Fruit fly (Drosophila melanogaster) whole organism, wandering third instar larva: ENCODE measurements around the gene CG33723.

Source experiments
- Abd-B ChIP-seq: fragments of >200 bp; optimal IDR thresholded peaks from 2 replicates; lab custom pipeline; 2017; ENCODE audit warnings: missing biosample characterization, missing genetic modification characterization
- CG32264 ChIP-seq: fragments of 200-800 bp; sonication (Bioruptor generic); optimal IDR thresholded peaks from 2 replicates; lab custom pipeline; 2016; ENCODE audit warnings: missing biosample characterization, missing genetic modification characterization
- CG9705 ChIP-seq: fragments of 200-800 bp; sonication (Bioruptor generic); optimal IDR thresholded peaks from 2 replicates; lab custom pipeline; 2018; ENCODE audit warnings: missing biosample characterization, mild to moderate bottlenecking, missing genetic modification characterization
- CrebA ChIP-seq: fragments of 200-800 bp; sonication (Bioruptor generic); optimal IDR thresholded peaks from 2 replicates; lab custom pipeline; 2016; ENCODE audit warnings: missing biosample characterization, mild to moderate bottlenecking, missing genetic modification characterization, borderline replicate concordance
- Dfd ChIP-seq: fragments of >200 bp; optimal IDR thresholded peaks from 2 replicates; lab custom pipeline; 2017; ENCODE audit warnings: missing biosample characterization, missing genetic modification characterization
- Dif ChIP-seq: fragments of 200-275, 200-300 bp; sonication (Bioruptor generic); optimal IDR thresholded peaks from 2 replicates; lab custom pipeline; 2018; ENCODE audit warnings: missing biosample characterization, missing genetic modification characterization; ENCODE audit not compliant: partially characterized antibody
- GATAd ChIP-seq: sonication (Bioruptor generic); optimal IDR thresholded peaks from 2 replicates; lab custom pipeline; 2016; ENCODE audit warnings: missing biosample characterization, missing genetic modification characterization
- HLH106 ChIP-seq: fragments of 200-800 bp; optimal IDR thresholded peaks from 3 replicates; lab custom pipeline; 2019; ENCODE audit warnings: missing biosample characterization, mild to moderate bottlenecking, missing genetic modification characterization, moderate library complexity
- Hnf4 ChIP-seq: fragments of 200-800 bp; sonication (Bioruptor generic); optimal IDR thresholded peaks from 2 replicates; lab custom pipeline; 2016; ENCODE audit warnings: missing biosample characterization, mild to moderate bottlenecking, missing genetic modification characterization
- Hr83 ChIP-seq: fragments of 200-300 bp; sonication (Bioruptor generic); optimal IDR thresholded peaks from 2 replicates; lab custom pipeline; 2016; ENCODE audit warnings: missing biosample characterization, mild to moderate bottlenecking, missing genetic modification characterization, moderate library complexity; ENCODE audit not compliant: poor library complexity, severe bottlenecking
- Mio ChIP-seq: sonication (Bioruptor generic); optimal IDR thresholded peaks from 2 replicates; lab custom pipeline; 2016; ENCODE audit warnings: missing biosample characterization, missing genetic modification characterization
- Myc ChIP-seq: fragments of >200 bp; optimal IDR thresholded peaks from 2 replicates; lab custom pipeline; 2017
- N ChIP-seq: fragments of >200 bp; optimal IDR thresholded peaks from 2 replicates; lab custom pipeline; 2018; ENCODE audit warnings: missing biosample characterization, missing external identifiers, missing genetic modification characterization
- OdsH ChIP-seq: fragments of 200-800 bp; sonication (Bioruptor generic); optimal IDR thresholded peaks from 2 replicates; lab custom pipeline; 2016; ENCODE audit warnings: missing biosample characterization, mild to moderate bottlenecking, missing genetic modification characterization
- Rel ChIP-seq, 2 experiments: fragments of 200-800 bp; sonication (Bioruptor generic) in 1 of 2; optimal IDR thresholded peaks; 2 replicates in 1 of 2; 3 replicates in 1 of 2; lab custom pipeline; 2016 to 2019; ENCODE audit warnings: mild to moderate bottlenecking in 2 of 2, missing biosample characterization in 2 of 2, missing genetic modification characterization in 2 of 2, moderate library complexity in 1 of 2
- Sp1 ChIP-seq: fragments of 200-800 bp; sonication (Bioruptor generic); optimal IDR thresholded peaks from 3 replicates; lab custom pipeline; 2019; ENCODE audit warnings: missing biosample characterization, mild to moderate bottlenecking, missing genetic modification characterization, moderate library complexity
- Vsx2 ChIP-seq: fragments of 200-300, 225-300 bp; sonication (Bioruptor generic); optimal IDR thresholded peaks from 2 replicates; lab custom pipeline; 2018; ENCODE audit warnings: missing biosample characterization, missing genetic modification characterization; ENCODE audit not compliant: partially characterized antibody
- br ChIP-seq: fragments of 200-800 bp; sonication (Bioruptor generic); optimal IDR thresholded peaks from 2 replicates; lab custom pipeline; 2016; ENCODE audit warnings: missing biosample characterization, missing genetic modification characterization
- brk ChIP-seq: fragments of 200-800 bp; sonication (Bioruptor generic); optimal IDR thresholded peaks from 2 replicates; lab custom pipeline; 2016; ENCODE audit warnings: missing biosample characterization, mild to moderate bottlenecking, missing genetic modification characterization
- dl ChIP-seq, 2 experiments: fragments of 175-275, 200-275 bp in 1 of 2; fragments of 200-275 bp in 1 of 2; sonication (Bioruptor generic); optimal IDR thresholded peaks; lab custom pipeline; 2018; ENCODE audit warnings: mild to moderate bottlenecking in 2 of 2, missing biosample characterization in 2 of 2, missing genetic modification characterization in 2 of 2, moderate library complexity in 2 of 2; ENCODE audit not compliant: partially characterized antibody in 2 of 2, insufficient read depth in 1 of 2
- dmrt93B ChIP-seq: fragments of 200-800 bp; sonication (Bioruptor generic); optimal IDR thresholded peaks from 2 replicates; lab custom pipeline; 2018; ENCODE audit warnings: missing biosample characterization, mild to moderate bottlenecking, missing genetic modification characterization
- dsf ChIP-seq: sonication (Bioruptor generic); optimal IDR thresholded peaks from 2 replicates; lab custom pipeline; 2016; ENCODE audit warnings: missing biosample characterization, missing genetic modification characterization, borderline replicate concordance
- ey ChIP-seq: fragments of 200-800 bp; sonication (Bioruptor generic); optimal IDR thresholded peaks from 2 replicates; lab custom pipeline; 2016; ENCODE audit warnings: missing biosample characterization, missing genetic modification characterization
- foxo ChIP-seq, 2 experiments: fragments of 200-800 bp; sonication (Bioruptor generic); optimal IDR thresholded peaks; 2 replicates in 1 of 2; 3 replicates in 1 of 2; lab custom pipeline; 2016 to 2017; ENCODE audit warnings: missing biosample characterization in 2 of 2, missing genetic modification characterization in 2 of 2
- fru ChIP-seq: fragments of 200-800 bp; sonication (Bioruptor generic); optimal IDR thresholded peaks from 3 replicates; lab custom pipeline; 2016; ENCODE audit warnings: missing biosample characterization, mild to moderate bottlenecking, missing genetic modification characterization
- h ChIP-seq: fragments of 200-800 bp; sonication (Bioruptor generic); optimal IDR thresholded peaks from 3 replicates; lab custom pipeline; 2016; ENCODE audit warnings: missing biosample characterization, mild to moderate bottlenecking, missing genetic modification characterization
- jim ChIP-seq: fragments of 175-275, 200-325 bp; sonication (Bioruptor generic); optimal IDR thresholded peaks from 2 replicates; lab custom pipeline; 2016; ENCODE audit warnings: missing biosample characterization, mild to moderate bottlenecking, missing genetic modification characterization
- lola ChIP-seq: fragments of >200 bp; optimal IDR thresholded peaks from 2 replicates; lab custom pipeline; 2017; ENCODE audit warnings: missing biosample characterization, missing genetic modification characterization
- pan ChIP-seq: fragments of >200 bp; optimal IDR thresholded peaks from 2 replicates; lab custom pipeline; 2017
- psq ChIP-seq: fragments of 200-800 bp; sonication (Bioruptor generic); optimal IDR thresholded peaks from 3 replicates; lab custom pipeline; 2017; ENCODE audit warnings: missing biosample characterization, mild to moderate bottlenecking, missing genetic modification characterization, moderate library complexity
- rgr ChIP-seq: fragments of 200-800 bp; sonication (Bioruptor generic); optimal IDR thresholded peaks from 3 replicates; lab custom pipeline; 2016; ENCODE audit warnings: missing biosample characterization, mild to moderate bottlenecking, missing genetic modification characterization
- sage ChIP-seq: fragments of 200-800 bp; sonication (Bioruptor generic); optimal IDR thresholded peaks from 2 replicates; lab custom pipeline; 2016; ENCODE audit warnings: missing biosample characterization, mild to moderate bottlenecking, missing genetic modification characterization
- sv ChIP-seq: fragments of 200-800 bp; sonication (Bioruptor generic); optimal IDR thresholded peaks from 3 replicates; lab custom pipeline; 2016; ENCODE audit warnings: missing biosample characterization, missing genetic modification characterization
- usp ChIP-seq: fragments of >200 bp; optimal IDR thresholded peaks from 2 replicates; lab custom pipeline; 2017; ENCODE audit warnings: missing biosample characterization, missing genetic modification characterization
- woc ChIP-seq: sonication (Bioruptor generic); optimal IDR thresholded peaks from 2 replicates; lab custom pipeline; 2016; ENCODE audit warnings: missing biosample characterization, mild to moderate bottlenecking, missing genetic modification characterization

The CG33723 gene

dm6 chr2L:9449257-9449972 is 8.9 kb upstream of the CG33723 start (continued):
- TF ChIP-seq Mio (GFP tag; lab: Kevin White, UChicago) (peak; percentile 15), jim (GFP tag; lab: Kevin White, UChicago) (no peak), N (GFP tag; lab: Kevin White, UChicago) (no peak), usp (GFP tag; lab: Kevin White, UChicago) (no peak), Vsx2 (GFP tag; lab: Kevin White, UChicago) (peak; percentile 67), foxo (GFP tag; optimal IDR thresholded peaks at IDR 0.05; lab: Kevin White, UChicago) (peak in 1 of 2 experiments; percentile 99), Dfd (GFP tag; lab: Kevin White, UChicago) (peak; percentile 92), ey (GFP tag; lab: Kevin White, UChicago) (peak; percentile 95), lola (no peak), GATAd (GFP tag; lab: Kevin White, UChicago) (peak; percentile 53), CG32264 (GFP tag; lab: Kevin White, UChicago) (peak; percentile 69)

dm6 chr2L:9448322-9449256 is 8.0 kb upstream of the CG33723 start:
- no peak for TF ChIP-seq h (GFP tag; lab: Kevin White, UChicago)
- TF ChIP-seq Hnf4 = no peak
- no peak for TF ChIP-seq Vsx2 (GFP tag; lab: Kevin White, UChicago)
- no peak for TF ChIP-seq OdsH (GFP tag; lab: Kevin White, UChicago)
- TF ChIP-seq usp (GFP tag; lab: Kevin White, UChicago) = no peak
- TF ChIP-seq woc (GFP tag; lab: Kevin White, UChicago) = no peak
- no peak for TF ChIP-seq pan (lab: Kevin White, UChicago)
- TF ChIP-seq dmrt93B (GFP tag; lab: Kevin White, UChicago) = no peak
- no peak for TF ChIP-seq GATAd (GFP tag; lab: Kevin White, UChicago)
- no peak for TF ChIP-seq Dfd (GFP tag; lab: Kevin White, UChicago)
- TF ChIP-seq sage (GFP tag; lab: Kevin White, UChicago) = no peak
- no peak for TF ChIP-seq Abd-B (GFP tag; lab: Kevin White, UChicago)
- TF ChIP-seq dl (GFP tag; optimal IDR thresholded peaks at IDR 0.05; lab: Kevin White, UChicago; ENCODE audit: insufficient read depth in 1 of 2, partially characterized antibody in 2 of 2) = peak; percentile 9 to 19
- TF ChIP-seq rgr (GFP tag; lab: Kevin White, UChicago) = no peak
- TF ChIP-seq foxo (GFP tag; optimal IDR thresholded peaks at IDR 0.05; lab: Kevin White, UChicago) = peak in 1 of 2 experiments; percentile 10
- no peak for TF ChIP-seq Rel (GFP tag; optimal IDR thresholded peaks at IDR 0.05; lab: Kevin White, UChicago)
- no peak for TF ChIP-seq Rel (tag; optimal IDR thresholded peaks at IDR 0.05; lab: Kevin White, UChicago)
- TF ChIP-seq Mio (GFP tag; lab: Kevin White, UChicago) = no peak
- no peak for TF ChIP-seq dsf
- no peak for TF ChIP-seq lola
- TF ChIP-seq ey (GFP tag; lab: Kevin White, UChicago) = peak; percentile 46
- TF ChIP-seq sv (GFP tag; lab: Kevin White, UChicago) = no peak
- no peak for TF ChIP-seq CG9705 (GFP tag; lab: Kevin White, UChicago)
- peak; percentile 71 for TF ChIP-seq Myc (lab: Kevin White, UChicago)
- TF ChIP-seq psq (GFP tag; lab: Kevin White, UChicago) = peak; percentile 33
- no peak for TF ChIP-seq Dif (GFP tag; lab: Kevin White, UChicago)
- no peak for TF ChIP-seq N (GFP tag; lab: Kevin White, UChicago)
- no peak for TF ChIP-seq brk
- peak; percentile 41 for TF ChIP-seq fru (GFP tag; lab: Kevin White, UChicago)
- TF ChIP-seq HLH106 (tag; lab: Kevin White, UChicago) = peak; percentile 19
- peak; percentile 34 for TF ChIP-seq CrebA (GFP tag; lab: Kevin White, UChicago)
- TF ChIP-seq, all 38 proteins: peak for 8

- TF ChIP-seq dsf (no peak), Sp1 (GFP tag; lab: Kevin White, UChicago) (peak; percentile 41), Hr83 (GFP tag; lab: Kevin White, UChicago) (no peak), Rel (GFP tag; optimal IDR thresholded peaks at IDR 0.05; lab: Kevin White, UChicago) (no peak), Rel (tag; optimal IDR thresholded peaks at IDR 0.05; lab: Kevin White, UChicago) (no peak), rgr (GFP tag; lab: Kevin White, UChicago) (peak; percentile 59), OdsH (GFP tag; lab: Kevin White, UChicago) (peak; percentile 19), Hnf4 (peak; percentile 8), N (GFP tag; lab: Kevin White, UChicago) (no peak), brk (no peak), HLH106 (tag; lab: Kevin White, UChicago) (peak; percentile 2), usp (GFP tag; lab: Kevin White, UChicago) (no peak), jim (GFP tag; lab: Kevin White, UChicago) (no peak), sage (GFP tag; lab: Kevin White, UChicago) (no peak), psq (GFP tag; lab: Kevin White, UChicago) (peak; percentile 12), h (GFP tag; lab: Kevin White, UChicago) (peak; percentile 55), fru (GFP tag; lab: Kevin White, UChicago) (peak; percentile 40), dmrt93B (GFP tag; lab: Kevin White, UChicago) (no peak), ey (GFP tag; lab: Kevin White, UChicago) (peak; percentile 39), CG9705 (GFP tag; lab: Kevin White, UChicago) (no peak), Abd-B (GFP tag; lab: Kevin White, UChicago) (no peak), GATAd (GFP tag; lab: Kevin White, UChicago) (no peak), foxo (GFP tag; optimal IDR thresholded peaks at IDR 0.05; lab: Kevin White, UChicago) (peak in 1 of 2 experiments; percentile 36), pan (lab: Kevin White, UChicago) (no peak), Myc (lab: Kevin White, UChicago) (no peak), CrebA (GFP tag; lab: Kevin White, UChicago) (no peak), br (GFP tag; lab: Kevin White, UChicago) (peak; percentile 13), Dif (GFP tag; lab: Kevin White, UChicago) (no peak), Mio (GFP tag; lab: Kevin White, UChicago) (no peak), lola (no peak)
Measured at dm6 chr2L:9447816-9448215, 7.3 kb upstream of the CG33723 start.
